Fruit fly (Drosophila melanogaster) whole organism, pupa: ENCODE results near the gene MED17.

Source experiments
- CG10348 ChIP-seq: fragments of 200-800 bp; sonication (Bioruptor generic); IDR thresholded peaks from 2 replicates; pipeline ENCODE4 v1.3.6; 2022; ENCODE audit warnings: missing biosample characterization, missing genetic modification characterization
- CG12605 ChIP-seq: fragments of 200-800 bp; sonication (Bioruptor generic); IDR thresholded peaks from 2 replicates; pipeline ENCODE4 v1.3.6; 2022; ENCODE audit warnings: missing biosample characterization, missing genetic modification characterization
- CG14655 ChIP-seq: fragments of 200-800 bp; sonication (Bioruptor generic); optimal IDR thresholded peaks from 3 replicates; lab custom pipeline; 2017; ENCODE audit warnings: mild to moderate bottlenecking, missing biosample characterization, missing genetic modification reagents, missing genetic modification characterization
- CG15710 ChIP-seq: fragments of 200-800 bp; sonication (Bioruptor generic); optimal IDR thresholded peaks from 2 replicates; lab custom pipeline; 2018; ENCODE audit warnings: missing biosample characterization, mild to moderate bottlenecking, missing genetic modification characterization, moderate library complexity
- CG17806 ChIP-seq: fragments of 200-800 bp; sonication (Bioruptor generic); optimal IDR thresholded peaks from 2 replicates; lab custom pipeline; 2018; ENCODE audit warnings: missing biosample characterization, mild to moderate bottlenecking, missing genetic modification characterization, moderate library complexity
- CG32121 ChIP-seq: fragments of 200-800 bp; sonication (Bioruptor generic); IDR thresholded peaks from 2 replicates; pipeline ENCODE4 v1.3.6; 2022; ENCODE audit warnings: missing biosample characterization, missing genetic modification characterization
- CG34367 ChIP-seq: fragments of 200-800 bp; sonication (Bioruptor generic); optimal IDR thresholded peaks from 2 replicates; lab custom pipeline; 2018; ENCODE audit warnings: missing biosample characterization, mild to moderate bottlenecking, missing genetic modification characterization
- CG4496 ChIP-seq: fragments of 200-800 bp; sonication (Bioruptor generic); IDR thresholded peaks from 3 replicates; pipeline ENCODE4 v1.3.6; 2022; ENCODE audit warnings: missing biosample characterization, missing genetic modification characterization
- CG8159 ChIP-seq: fragments of 200-800 bp; sonication (Bioruptor generic); optimal IDR thresholded peaks from 3 replicates; lab custom pipeline; 2018; ENCODE audit warnings: missing biosample characterization, mild to moderate bottlenecking, missing genetic modification characterization, moderate library complexity
- CG8301 ChIP-seq: fragments of 200-800 bp; sonication (Bioruptor generic); optimal IDR thresholded peaks from 2 replicates; lab custom pipeline; 2018; ENCODE audit warnings: missing biosample characterization, mild to moderate bottlenecking, missing genetic modification characterization
- EcR ChIP-seq: fragments of 200-800 bp; sonication (Bioruptor generic); optimal IDR thresholded peaks from 3 replicates; lab custom pipeline; 2019; ENCODE audit warnings: missing biosample characterization, missing genetic modification characterization, mild to moderate bottlenecking, moderate library complexity, missing genetic modification reagents
- Ets98B ChIP-seq: fragments of 200-800 bp; sonication (Bioruptor generic); IDR thresholded peaks from 2 replicates; pipeline ENCODE4 v1.3.6; 2022; ENCODE audit warnings: missing biosample characterization, missing genetic modification characterization
- Pif1B ChIP-seq: fragments of 200-800 bp; sonication (Bioruptor generic); optimal IDR thresholded peaks from 3 replicates; lab custom pipeline; 2016; ENCODE audit warnings: missing biosample characterization, missing genetic modification characterization
- rn ChIP-seq: fragments of 200-800 bp; sonication (Bioruptor generic); IDR thresholded peaks from 2 replicates; pipeline ENCODE4 v1.3.6; 2022; ENCODE audit warnings: missing biosample characterization, missing genetic modification characterization

dm6 chr3R:18166261-18166720, 22.6 kb upstream of the MED17 start:
- TF ChIP-seq rn (GFP tag; lab: Robert Waterston, UW) = no peak
- no peak for TF ChIP-seq CG34367 (tag; lab: Kevin White, UChicago)
- no peak for TF ChIP-seq CG14655
- TF ChIP-seq CG8301 (tag; lab: Kevin White, UChicago) = no peak
- no peak for TF ChIP-seq CG10348 (GFP tag; lab: Robert Waterston, UW)
- TF ChIP-seq Pif1B (GFP tag; lab: Kevin White, UChicago) = no peak
- TF ChIP-seq CG8159 (tag; lab: Kevin White, UChicago) = no peak
- TF ChIP-seq CG15710 = no peak
- no peak for TF ChIP-seq Ets98B (GFP tag; lab: Robert Waterston, UW)
- no peak; the same call in 1 of the 2 replicates for TF ChIP-seq CG32121
- TF ChIP-seq CG12605 = no peak
- TF ChIP-seq CG4496 = 0 out of 3 replicates have a peak, but pooled peaks have one; percentile 14
- TF ChIP-seq EcR = no peak
- TF ChIP-seq CG17806 (tag; lab: Kevin White, UChicago) = no peak
